Fruit fly (Drosophila melanogaster): Measurements from ENCODE around the gene BicD.

The BicD gene

DNA sequence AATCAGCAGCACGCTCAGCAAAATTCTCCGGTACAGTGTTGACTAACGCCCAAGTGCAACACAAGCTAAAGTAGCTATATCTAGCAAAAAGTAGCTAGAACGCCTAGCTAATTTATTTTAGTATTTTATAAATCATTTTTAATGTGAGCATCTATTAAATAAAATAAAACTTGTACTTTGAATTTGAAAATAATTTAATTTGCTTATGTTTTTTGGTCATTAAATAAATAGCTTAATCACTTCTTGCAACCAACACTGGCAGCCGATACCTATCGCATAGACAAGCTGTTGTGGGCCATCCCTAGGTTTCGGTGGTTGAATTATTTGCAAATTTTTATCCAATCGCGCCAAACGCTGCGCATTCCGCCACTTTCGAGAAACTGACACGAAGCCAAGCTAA lies 62.7 kb downstream of the BicD start, which contains the start of the genes Polr2J and CG15141 (continued):
- TF ChIP-seq sd (tag; optimal IDR thresholded peaks at IDR 0.05), result no peak
- TF ChIP-seq Hr39 (optimal IDR thresholded peaks at IDR 0.05), result no peak
- peak; percentile 84 for TF ChIP-seq cato (GFP tag; optimal IDR thresholded peaks at IDR 0.05; ENCODE audit: borderline replicate concordance)
- peak; percentile 65 for TF ChIP-seq Ravus (GFP tag; IDR thresholded peaks at IDR 0.05)
- TF ChIP-seq Side (GFP tag; optimal IDR thresholded peaks at IDR 0.05), result no peak
- TF ChIP-seq TFAM (GFP tag; optimal IDR thresholded peaks at IDR 0.05), result peak; percentile 14
- peak; percentile 44 for TF ChIP-seq CG2875 (GFP tag; optimal IDR thresholded peaks at IDR 0.05)
- TF ChIP-seq CG2129 (GFP tag; IDR thresholded peaks at IDR 0.05; ENCODE audit: partially characterized antibody), result peak; percentile 86
- TF ChIP-seq CG6272 (GFP tag; IDR thresholded peaks at IDR 0.05), result peak; percentile 93
- peak; percentile 76 for TF ChIP-seq Bdp1 (GFP tag; optimal IDR thresholded peaks at IDR 0.05)
- peak; percentile 73; the same call in 1 of the 3 replicates for TF ChIP-seq Optix (GFP tag; IDR thresholded peaks at IDR 0.05)
- no peak for TF ChIP-seq crc (GFP tag; optimal IDR thresholded peaks at IDR 0.05)
- TF ChIP-seq CG1647 (GFP tag; optimal IDR thresholded peaks at IDR 0.05), result peak; percentile 61
- peak; percentile 91 for TF ChIP-seq CG17829 (tag; optimal IDR thresholded peaks at IDR 0.05)
- no peak; the same call in 2 of the 3 replicates for TF ChIP-seq zen2 (GFP tag; IDR thresholded peaks at IDR 0.05; ENCODE audit: partially characterized antibody)
- peak; percentile 73 for TF ChIP-seq CG6791 (GFP tag; IDR thresholded peaks at IDR 0.05; ENCODE audit: partially characterized antibody)
- 0 out of 3 replicates have a peak, but pooled peaks have one; percentile 9 for TF ChIP-seq gce (GFP tag; IDR thresholded peaks at IDR 0.05)
- peak; percentile 94 for TF ChIP-seq CG30403 (GFP tag; optimal IDR thresholded peaks at IDR 0.05)
- TF ChIP-seq caup (GFP tag; optimal IDR thresholded peaks at IDR 0.05; ENCODE audit: severe bottlenecking), result peak; percentile 86
- TF ChIP-seq NK7.1 (GFP tag; optimal IDR thresholded peaks at IDR 0.05), result peak; percentile 13
- TF ChIP-seq Lim3 (GFP tag; IDR thresholded peaks at IDR 0.05), result peak; percentile 56; the same call in 1 of the 2 replicates
- TF ChIP-seq chif (GFP tag; optimal IDR thresholded peaks at IDR 0.05), result peak; percentile 45 to 77
- TF ChIP-seq CG7839 (tag; optimal IDR thresholded peaks at IDR 0.05), result no peak
- no peak for TF ChIP-seq p53 (GFP tag; optimal IDR thresholded peaks at IDR 0.05)
- peak; percentile 72 for TF ChIP-seq E2f2 (GFP tag; IDR thresholded peaks at IDR 0.05)
- peak; percentile 80 for TF ChIP-seq ara (GFP tag; IDR thresholded peaks at IDR 0.05)
- TF ChIP-seq Asciz (GFP tag; optimal IDR thresholded peaks at IDR 0.05), result peak; percentile 44
- no peak for TF ChIP-seq dmrt99B (tag; optimal IDR thresholded peaks at IDR 0.05)
- TF ChIP-seq CG17568 (GFP tag; optimal IDR thresholded peaks at IDR 0.05), result no peak
- TF ChIP-seq Hmx (GFP tag; optimal IDR thresholded peaks at IDR 0.05), result peak; percentile 24
- peak; percentile 14 for TF ChIP-seq CG6254 (GFP tag; optimal IDR thresholded peaks at IDR 0.05)
- TF ChIP-seq CG17912 (GFP tag; optimal IDR thresholded peaks at IDR 0.05), result no peak
- no peak for TF ChIP-seq Dref (GFP tag; IDR thresholded peaks at IDR 0.05)
- peak; percentile 75 for TF ChIP-seq hbn (GFP tag; IDR thresholded peaks at IDR 0.05; ENCODE audit: partially characterized antibody)
- TF ChIP-seq lola (GFP tag; optimal IDR thresholded peaks at IDR 0.05), result peak in 1 of 3 experiments; percentile 88
- TF ChIP-seq run (tag; optimal IDR thresholded peaks at IDR 0.05), result no peak
- no peak; the same call in 1 of the 2 replicates for TF ChIP-seq Nf-YA (GFP tag; IDR thresholded peaks at IDR 0.05)
- TF ChIP-seq CG9817 (tag; optimal IDR thresholded peaks at IDR 0.05), result peak; percentile 91
- TF ChIP-seq Xrp1 (GFP tag; IDR thresholded peaks at IDR 0.05), result peak; percentile 88
- peak; percentile 90 for TF ChIP-seq trem (tag; optimal IDR thresholded peaks at IDR 0.05)
- peak; percentile 68 for TF ChIP-seq psq (GFP tag; optimal IDR thresholded peaks at IDR 0.05)
- peak; percentile 94 for TF ChIP-seq Sin3A (optimal IDR thresholded peaks at IDR 0.05)
- no peak for TF ChIP-seq wek (GFP tag; optimal IDR thresholded peaks at IDR 0.05)
- TF ChIP-seq luna (GFP tag; optimal IDR thresholded peaks at IDR 0.05), result no peak
- TF ChIP-seq CG12219 (GFP tag; optimal IDR thresholded peaks at IDR 0.05), result peak; percentile 8
- TF ChIP-seq CG18262 (tag; optimal IDR thresholded peaks at IDR 0.05), result no peak
- TF ChIP-seq CG11085 (GFP tag; IDR thresholded peaks at IDR 0.05), result peak; percentile 81
- peak; percentile 80 for TF ChIP-seq rib (GFP tag; IDR thresholded peaks at IDR 0.05)
- no peak for TF ChIP-seq en (GFP tag; optimal IDR thresholded peaks at IDR 0.05)
- peak; percentile 92 for TF ChIP-seq phol (tag; optimal IDR thresholded peaks at IDR 0.05)
- TF ChIP-seq CG9609 (GFP tag; optimal IDR thresholded peaks at IDR 0.05), result peak; percentile 62

Data from whole organism, embryonic.